Fruit fly (Drosophila melanogaster): ENCODE measurements around the gene CG14262.

CG14262 gene

DNA sequence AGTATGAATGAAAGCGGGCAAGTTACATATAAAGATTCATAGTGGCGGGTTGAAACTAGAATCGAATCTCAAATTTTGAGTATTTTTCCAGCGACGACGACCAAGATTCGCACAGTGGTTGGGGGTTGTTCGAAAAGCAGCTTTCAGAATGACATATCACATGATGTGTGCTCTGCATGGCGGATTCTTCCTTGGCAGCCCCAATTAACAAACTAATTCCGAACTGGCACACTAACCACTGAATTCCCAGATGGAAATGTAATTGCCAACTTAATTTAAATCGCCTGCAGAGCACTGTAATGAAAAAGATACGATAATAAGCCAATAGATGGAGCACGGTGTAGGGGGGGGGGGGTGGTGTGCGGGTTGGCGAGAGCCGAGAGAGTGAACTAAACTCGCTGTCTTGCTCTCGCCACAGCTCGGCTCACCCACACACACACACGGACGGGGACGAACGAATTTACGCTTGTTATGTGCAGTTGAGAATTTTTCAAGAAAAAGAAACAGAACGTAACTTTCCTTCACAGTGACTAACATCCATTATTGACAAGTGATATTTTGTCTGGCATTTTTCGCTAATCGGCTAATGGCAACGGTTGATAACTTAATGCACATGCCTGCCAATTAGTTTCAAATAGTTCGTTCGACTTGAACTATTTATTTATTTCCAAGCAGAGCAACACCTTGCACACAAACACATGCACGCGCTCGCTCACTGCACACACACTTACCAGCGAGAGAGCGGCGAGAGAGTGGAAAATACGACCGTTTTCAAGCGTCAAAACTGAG lies 16.0 kb upstream of the CG14262 start (continued):
- TF ChIP-seq Kr (GFP tag; optimal IDR thresholded peaks at IDR 0.05) (no peak), Xrp1 (GFP tag; IDR thresholded peaks at IDR 0.05) (peak; percentile 98), HLH54F (GFP tag; optimal IDR thresholded peaks at IDR 0.05) (peak; percentile 96), bab2 (GFP tag; optimal IDR thresholded peaks at IDR 0.05) (peak; percentile 91), sens (GFP tag) (peak; percentile 98), CG12659 (GFP tag; optimal IDR thresholded peaks at IDR 0.05) (peak; percentile 97), dmrt11E (tag; optimal IDR thresholded peaks at IDR 0.05) (peak; percentile 88), zf30C (GFP tag; optimal IDR thresholded peaks at IDR 0.05) (no peak), sim (GFP tag; IDR thresholded peaks at IDR 0.05) (peak; percentile 91), CTCF (GFP tag; optimal IDR thresholded peaks at IDR 0.05) (peak; percentile 66), Ada2b (GFP tag; IDR thresholded peaks at IDR 0.05) (peak; percentile 98), CG7745 (tag; optimal IDR thresholded peaks at IDR 0.05) (no peak), CG13296 (GFP tag; optimal IDR thresholded peaks at IDR 0.05) (peak; percentile 90), wor (GFP tag; IDR thresholded peaks at IDR 0.05) (peak; percentile 93), Fer1 (GFP tag; optimal IDR thresholded peaks at IDR 0.05) (peak; percentile 97), Rfx (GFP tag; IDR thresholded peaks at IDR 0.05) (peak; percentile 98), HLH3B (GFP tag; IDR thresholded peaks at IDR 0.05) (peak; percentile 97), fd64A (GFP tag; optimal IDR thresholded peaks at IDR 0.05) (peak; percentile 92), Sry-δ (GFP tag; optimal IDR thresholded peaks at IDR 0.05) (peak; percentile 62), Taf1 (GFP tag; IDR thresholded peaks at IDR 0.05) (peak; percentile 95), Med (GFP tag) (peak; percentile 100), CG1832 (GFP tag; optimal IDR thresholded peaks at IDR 0.05) (peak; percentile 35), sna (GFP tag; IDR thresholded peaks at IDR 0.05; ENCODE audit: partially characterized antibody) (no peak), CG17912 (GFP tag; optimal IDR thresholded peaks at IDR 0.05) (peak; percentile 30), Doc2 (GFP tag; IDR thresholded peaks at IDR 0.05) (peak; percentile 81), dpn (GFP tag; optimal IDR thresholded peaks at IDR 0.05) (peak; percentile 92 to 98), Dip3 (GFP tag; optimal IDR thresholded peaks at IDR 0.05) (peak; percentile 94), CG15696 (tag; optimal IDR thresholded peaks at IDR 0.05) (peak; percentile 65), wdn (GFP tag; IDR thresholded peaks at IDR 0.05) (peak; percentile 97), lov (optimal IDR thresholded peaks at IDR 0.05) (no peak), lov (GFP tag; IDR thresholded peaks at IDR 0.05) (peak; percentile 97), Max (GFP tag; optimal IDR thresholded peaks at IDR 0.05) (peak; percentile 89), CG8924 (tag; optimal IDR thresholded peaks at IDR 0.05) (peak; percentile 93), CG8290 (GFP tag; optimal IDR thresholded peaks at IDR 0.05) (peak; percentile 72), CG8290 (tag; optimal IDR thresholded peaks at IDR 0.05) (peak in 1 of 2 experiments; percentile 100), grn (GFP tag; optimal IDR thresholded peaks at IDR 0.05) (peak; percentile 76), D19B (GFP tag; optimal IDR thresholded peaks at IDR 0.05) (peak; percentile 92), tna (GFP tag; IDR thresholded peaks at IDR 0.05; ENCODE audit: partially characterized antibody) (peak; percentile 63; the same call in 1 of the 2 replicates), ap (GFP tag; IDR thresholded peaks at IDR 0.05) (peak; percentile 94), gsb (GFP tag; IDR thresholded peaks at IDR 0.05) (peak; percentile 95), kay (GFP tag; optimal IDR thresholded peaks at IDR 0.05) (peak; percentile 91), Antp (GFP tag; optimal IDR thresholded peaks at IDR 0.05) (peak; percentile 97), Trl (optimal IDR thresholded peaks at IDR 0.05) (peak; percentile 78 to 92), Trl (GFP tag; optimal IDR thresholded peaks at IDR 0.05) (peak; percentile 94), CG1602 (GFP tag; optimal IDR thresholded peaks at IDR 0.05) (peak; percentile 91), PHDP (tag; optimal IDR thresholded peaks at IDR 0.05) (peak; percentile 97), insv (GFP tag; optimal IDR thresholded peaks at IDR 0.05) (peak; percentile 28 to 41), trem (tag; optimal IDR thresholded peaks at IDR 0.05) (peak; percentile 89), gt (GFP tag; IDR thresholded peaks at IDR 0.05) (peak; percentile 90), NC2β (GFP tag; optimal IDR thresholded peaks at IDR 0.05) (peak; percentile 92), chinmo (GFP tag; IDR thresholded peaks at IDR 0.05; ENCODE audit: partially characterized antibody) (peak; percentile 88; the same call in 3 of the 4 replicates)
